Worm (Caenorhabditis elegans) whole organism, L4 larva: ENCODE results near the gene F47B8.4.
A peak's percentile ranks its signal among the peaks of the same experiment; 100 is the strongest.

Experiments used
- F10B5.3 ChIP-seq: sonication (generic microtip); optimal IDR thresholded peaks from 2 replicates; lab custom pipeline; 2016; ENCODE audit warnings: mild to moderate bottlenecking, missing genetic modification characterization, missing compliant biosample characterization
- F49E8.2 ChIP-seq: sonication (generic microtip); optimal IDR thresholded peaks from 2 replicates; lab custom pipeline; 2016; ENCODE audit warnings: missing compliant biosample characterization, mild to moderate bottlenecking, missing genetic modification characterization, borderline replicate concordance
- R02D3.7 ChIP-seq: fragments of 150-350 bp; sonication (generic microtip); optimal IDR thresholded peaks from 3 replicates; lab custom pipeline; 2014; ENCODE audit warnings: missing biosample characterization, missing genetic modification characterization
- T26A8.4 ChIP-seq: fragments of 200-800 bp; sonication (Bioruptor generic); IDR thresholded peaks from 2 replicates; pipeline ENCODE4 v1.3.6; 2022; ENCODE audit warnings: missing genetic modification characterization, missing compliant biosample characterization
- Y48G9A.11 ChIP-seq: fragments of 200-800 bp; sonication (Bioruptor generic); IDR thresholded peaks from 2 replicates; pipeline ENCODE4 v1.3.6; 2022; ENCODE audit warnings: missing genetic modification reagents, missing genetic modification characterization, missing compliant biosample characterization
- Y75B8A.6 ChIP-seq: fragments of 200-800 bp; sonication (Bioruptor generic); IDR thresholded peaks from 2 replicates; pipeline ENCODE4 v1.3.6; 2022; ENCODE audit warnings: missing genetic modification reagents, missing genetic modification characterization, missing compliant biosample characterization
- aha-1 ChIP-seq: fragments of 150-350 bp; peaks from one replicate; lab custom pipeline; 2014; ENCODE audit warnings: missing biosample characterization, missing genetic modification characterization
- attf-4 ChIP-seq: sonication (generic microtip); optimal IDR thresholded peaks from 3 replicates; lab custom pipeline; 2017; ENCODE audit warnings: missing biosample characterization, missing genetic modification characterization
- ceh-82 ChIP-seq: sonication (generic microtip); optimal IDR thresholded peaks from 2 replicates; lab custom pipeline; 2017; ENCODE audit warnings: missing biosample characterization, missing genetic modification characterization
- ctbp-1 ChIP-seq: fragments of 200-800 bp; sonication (Bioruptor generic); IDR thresholded peaks from 2 replicates; pipeline ENCODE4 v1.3.6; 2022; ENCODE audit warnings: missing genetic modification reagents, missing genetic modification characterization, missing compliant biosample characterization
- dmd-6 ChIP-seq: fragments of 200-800 bp; sonication (Bioruptor generic); IDR thresholded peaks from 2 replicates; pipeline ENCODE4 v1.3.6; 2022; ENCODE audit warnings: missing genetic modification reagents, missing genetic modification characterization, missing compliant biosample characterization
- dmd-8 ChIP-seq: fragments of 200-800 bp; sonication (Bioruptor generic); IDR thresholded peaks from 2 replicates; pipeline ENCODE4 v1.3.6; 2022; ENCODE audit warnings: missing genetic modification characterization, missing compliant biosample characterization
- dmd-9 ChIP-seq: fragments of 200-800 bp; sonication (Bioruptor generic); IDR thresholded peaks from 2 replicates; pipeline ENCODE4 v1.3.6; 2022; ENCODE audit warnings: missing genetic modification reagents, missing genetic modification characterization, missing compliant biosample characterization
- dve-1 ChIP-seq: sonication (generic microtip); optimal IDR thresholded peaks from 2 replicates; lab custom pipeline; 2017; ENCODE audit warnings: antibody characterized with exemption, mild to moderate bottlenecking, missing genetic modification characterization, missing compliant biosample characterization; ENCODE audit not compliant: insufficient read depth
- fkh-10 ChIP-seq: fragments of 150-350 bp; optimal IDR thresholded peaks from 2 replicates; lab custom pipeline; 2014; ENCODE audit warnings: missing biosample characterization, missing genetic modification reagents, missing genetic modification characterization
- gei-8 ChIP-seq: fragments of 200-800 bp; sonication (Bioruptor generic); optimal IDR thresholded peaks from 2 replicates; lab custom pipeline; 2018; ENCODE audit warnings: mild to moderate bottlenecking, missing genetic modification characterization, missing compliant biosample characterization
- hlh-30 ChIP-seq: sonication (generic microtip); optimal IDR thresholded peaks from 2 replicates; lab custom pipeline; 2017; ENCODE audit warnings: antibody characterized with exemption, mild to moderate bottlenecking, missing genetic modification characterization, missing compliant biosample characterization; ENCODE audit not compliant: insufficient read depth
- jun-1 ChIP-seq: fragments of 150-350 bp; optimal IDR thresholded peaks from 2 replicates; lab custom pipeline; 2014; ENCODE audit warnings: missing biosample characterization, missing genetic modification reagents, missing genetic modification characterization
- lim-7 ChIP-seq: fragments of 200-800 bp; sonication (Bioruptor generic); IDR thresholded peaks from 2 replicates; pipeline ENCODE4 v1.3.6; 2022; ENCODE audit warnings: missing genetic modification characterization, missing compliant biosample characterization
- lin-29 ChIP-seq: fragments of 200-800 bp; sonication (Bioruptor generic); IDR thresholded peaks from 2 replicates; pipeline ENCODE4 v1.3.6; 2022; ENCODE audit warnings: missing genetic modification reagents, missing genetic modification characterization, missing compliant biosample characterization
- lsy-2 ChIP-seq, 2 experiments: fragments of 150-350 bp in 1 of 2; sonication (generic microtip) in 1 of 2; optimal IDR thresholded peaks; 2 replicates each; lab custom pipeline; 2014 to 2017; ENCODE audit warnings: missing biosample characterization in 2 of 2, missing genetic modification characterization in 2 of 2
- madf-9 ChIP-seq: fragments of 200-800 bp; sonication (Bioruptor generic); conservative IDR thresholded peaks from 2 replicates; pipeline ENCODE4 v1.3.6; 2022; ENCODE audit warnings: missing genetic modification reagents, missing genetic modification characterization, missing compliant biosample characterization
- mdl-1 ChIP-seq, 2 experiments: fragments of 150-350 bp in 1 of 2; sonication (generic microtip) in 1 of 2; optimal IDR thresholded peaks; 2 replicates each; lab custom pipeline; 2014 to 2017; ENCODE audit warnings: missing biosample characterization in 2 of 2, missing genetic modification characterization in 2 of 2
- mep-1 ChIP-seq: fragments of 150-350 bp; sonication (generic microtip); optimal IDR thresholded peaks from 3 replicates; lab custom pipeline; 2014; ENCODE audit warnings: missing biosample characterization, missing genetic modification characterization
- mes-2 ChIP-seq: sonication (generic microtip); optimal IDR thresholded peaks from 2 replicates; lab custom pipeline; 2016; ENCODE audit warnings: missing genotype, mild to moderate bottlenecking, missing genetic modification characterization, missing compliant biosample characterization; ENCODE audit not compliant: poor library complexity, severe bottlenecking
- mxl-3 ChIP-seq: fragments of 200-800 bp; sonication (Bioruptor generic); optimal IDR thresholded peaks from 2 replicates; lab custom pipeline; 2018; ENCODE audit warnings: mild to moderate bottlenecking, missing genetic modification characterization, missing compliant biosample characterization
- nhr-102 ChIP-seq: sonication (generic microtip); optimal IDR thresholded peaks from 2 replicates; lab custom pipeline; 2016; ENCODE audit warnings: mild to moderate bottlenecking, missing genetic modification characterization, moderate library complexity, missing compliant biosample characterization
- nhr-11 ChIP-seq: fragments of 150-350 bp; optimal IDR thresholded peaks from 2 replicates; lab custom pipeline; 2014; ENCODE audit warnings: missing biosample characterization, missing genetic modification characterization
- nhr-111 ChIP-seq: fragments of 200-800 bp; sonication (Bioruptor generic); optimal IDR thresholded peaks from 2 replicates; lab custom pipeline; 2018; ENCODE audit warnings: mild to moderate bottlenecking, missing genetic modification characterization, missing compliant biosample characterization
- nhr-237 ChIP-seq: sonication (generic microtip); optimal IDR thresholded peaks from 2 replicates; lab custom pipeline; 2017; ENCODE audit warnings: missing biosample characterization, missing genetic modification characterization
- nhr-25 ChIP-seq: sonication (generic microtip); optimal IDR thresholded peaks from 2 replicates; lab custom pipeline; 2017; ENCODE audit warnings: missing genetic modification characterization, mild to moderate bottlenecking, missing compliant biosample characterization, antibody characterized with exemption, moderate library complexity, borderline replicate concordance; ENCODE audit not compliant: insufficient read depth
- nhr-48 ChIP-seq: sonication (generic microtip); optimal IDR thresholded peaks from 2 replicates; lab custom pipeline; 2016; ENCODE audit warnings: mild to moderate bottlenecking, missing genetic modification characterization, missing compliant biosample characterization
- nhr-6 ChIP-seq: fragments of 150-350 bp; optimal IDR thresholded peaks from 2 replicates; lab custom pipeline; 2014; ENCODE audit warnings: missing biosample characterization, missing genetic modification characterization
- pha-4 ChIP-seq, 2 experiments: fragments of 150-350 bp in 1 of 2; fragments of 200-800 bp in 1 of 2; sonication (Bioruptor generic) in 1 of 2; IDR thresholded peaks in 1 of 2; optimal IDR thresholded peaks in 1 of 2; 2 replicates each; pipeline versions ENCODE4 v1.3.6 to Lab custom; 2014 to 2022; ENCODE audit warnings: missing genetic modification characterization in 2 of 2, missing genetic modification reagents in 2 of 2, missing biosample characterization in 1 of 2, missing compliant biosample characterization in 1 of 2
- pqm-1 ChIP-seq: sonication (generic microtip); optimal IDR thresholded peaks from 2 replicates; lab custom pipeline; 2017; ENCODE audit warnings: missing biosample characterization, missing genetic modification characterization
- set-16 ChIP-seq: fragments of 200-800 bp; sonication (Bioruptor generic); IDR thresholded peaks from 2 replicates; pipeline ENCODE4 v1.3.6; 2022; ENCODE audit warnings: missing genetic modification reagents, missing genetic modification characterization, missing compliant biosample characterization
- snpc-1.2 ChIP-seq: fragments of 200-800 bp; sonication (Bioruptor generic); IDR thresholded peaks from 2 replicates; pipeline ENCODE4 v1.3.6; 2022; ENCODE audit warnings: missing genetic modification reagents, missing genetic modification characterization, missing compliant biosample characterization
- spr-3 ChIP-seq: fragments of 200-800 bp; sonication (Bioruptor generic); optimal IDR thresholded peaks from 2 replicates; lab custom pipeline; 2018; ENCODE audit warnings: mild to moderate bottlenecking, missing genetic modification characterization, missing compliant biosample characterization
- unc-62 ChIP-seq, 3 experiments: fragments of 150-350 bp in 1 of 3; sonication (generic microtip); optimal IDR thresholded peaks in 2 of 3; peaks in 1 of 3; 1 replicate in 1 of 3; 2 replicates in 2 of 3; lab custom pipeline; 2014 to 2017; ENCODE audit warnings: missing biosample characterization in 3 of 3, missing genetic modification characterization in 3 of 3, missing genetic modification reagents in 3 of 3, missing genotype in 1 of 3
- zip-11 ChIP-seq: fragments of 200-800 bp; sonication (Bioruptor generic); IDR thresholded peaks from 2 replicates; pipeline ENCODE4 v1.3.6; 2022; ENCODE audit warnings: missing genetic modification characterization, missing compliant biosample characterization
- zip-2 ChIP-seq: fragments of 150-350 bp; optimal IDR thresholded peaks from 2 replicates; lab custom pipeline; 2014; ENCODE audit warnings: missing biosample characterization, missing genetic modification characterization
- ztf-11 ChIP-seq: fragments of 150-350 bp; optimal IDR thresholded peaks from 2 replicates; lab custom pipeline; 2014; ENCODE audit warnings: missing biosample characterization, missing genetic modification characterization

The F47B8.4 gene

ce11 chrV:14354258-14354877, 29.9 kb upstream of the F47B8.4 start, which contains the start of gene Y49A3A.3 (continued):
- TF ChIP-seq ceh-82 (no peak), pha-4 (GFP tag; IDR thresholded peaks at IDR 0.05; lab: Robert Waterston, UW) (peak; percentile 67), pha-4 (tag; optimal IDR thresholded peaks at IDR 0.05; lab: Kevin White, UChicago) (no peak), dmd-8 (no peak), nhr-111 (GFP tag; lab: Kevin White, UChicago) (peak; percentile 28), nhr-237 (tag; lab: Kevin White, UChicago) (peak; percentile 58), nhr-6 (tag; lab: Kevin White, UChicago) (peak; percentile 56), ctbp-1 (GFP tag; lab: Robert Waterston, UW) (peak; percentile 40; the same call in 1 of the 2 replicates), F49E8.2 (tag; lab: Kevin White, UChicago) (no peak), lsy-2 (tag; optimal IDR thresholded peaks at IDR 0.05; lab: Kevin White, UChicago) (peak in 1 of 2 experiments; percentile 65), hlh-30 (tag; lab: Kevin White, UChicago) (no peak), fkh-10 (no peak), jun-1 (no peak), nhr-11 (tag; lab: Kevin White, UChicago) (no peak), T26A8.4 (GFP tag; lab: Robert Waterston, UW) (peak; percentile 86), R02D3.7 (no peak), nhr-25 (peak; percentile 59)
- TF ChIP-seq, all 104 proteins: peak for 46

DNA sequence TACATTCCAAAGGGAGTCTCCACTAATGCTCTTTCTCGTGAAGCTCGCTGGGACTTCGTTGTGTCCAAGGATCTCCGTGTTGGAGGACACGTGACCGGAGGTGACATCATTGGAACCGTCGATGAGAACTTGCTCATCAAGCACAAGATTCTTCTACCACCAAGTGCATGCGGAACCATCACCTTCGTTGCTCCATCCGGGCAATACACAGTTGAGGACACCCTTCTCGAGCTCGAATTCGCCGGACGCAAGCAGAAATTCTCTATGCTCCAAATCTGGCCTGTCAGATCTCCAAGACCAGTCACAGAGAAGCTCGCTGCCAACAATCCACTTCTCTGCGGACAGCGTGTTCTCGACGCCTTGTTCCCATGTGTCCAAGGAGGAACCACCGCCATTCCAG, 27.6 kb upstream of the F47B8.4 start:
- TF ChIP-seq mxl-3: peak; percentile 5
- peak; percentile 81 for TF ChIP-seq aha-1 (tag; lab: Kevin White, UChicago)
- peak; percentile 56 for TF ChIP-seq set-16 (GFP tag; lab: Robert Waterston, UW)
- no peak for TF ChIP-seq mep-1
- TF ChIP-seq, all 104 proteins: peak for 3

DNA sequence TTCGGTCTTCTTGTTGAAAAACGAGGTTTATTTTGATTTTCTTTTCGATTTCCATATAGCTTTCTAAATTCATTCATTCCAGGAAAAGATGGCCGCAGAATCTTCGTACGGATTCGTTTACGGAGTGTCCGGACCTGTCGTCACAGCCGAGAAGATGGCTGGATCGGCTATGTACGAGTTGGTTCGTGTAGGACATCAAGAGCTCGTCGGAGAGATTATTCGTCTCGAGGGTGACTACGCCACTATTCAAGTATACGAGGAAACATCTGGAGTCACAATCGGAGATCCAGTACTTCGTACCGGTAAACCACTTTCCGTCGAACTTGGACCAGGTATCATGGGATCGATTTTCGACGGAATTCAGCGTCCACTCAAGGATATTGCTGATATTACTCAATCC, 27.2 kb upstream of the F47B8.4 start, which contains the start of gene vha-13:
vha-13 (plus strand) TSS at position 81 of the 400 bp plus-strand sequence.
- no peak for TF ChIP-seq F10B5.3 (tag; lab: Kevin White, UChicago)
- TF ChIP-seq unc-62 (GFP tag; optimal IDR thresholded peaks at IDR 0.05 in 1 of 2; lab: Kevin White, UChicago): peak in 1 of 2 experiments; percentile 72
- TF ChIP-seq unc-62 (tag; optimal IDR thresholded peaks at IDR 0.05; lab: Kevin White, UChicago): no peak

ce11 chrV:14350949-14351348, 26.5 kb upstream of the F47B8.4 start:
- peak; percentile 81 for TF ChIP-seq pqm-1 (tag; lab: Kevin White, UChicago)
- TF ChIP-seq hlh-30 (tag; lab: Kevin White, UChicago): peak; percentile 67
- TF ChIP-seq mdl-1 (tag; optimal IDR thresholded peaks at IDR 0.05; lab: Kevin White, UChicago): peak; percentile 23 to 70
- TF ChIP-seq dmd-9 (GFP tag; lab: Robert Waterston, UW): peak; percentile 63; the same call in 1 of the 2 replicates
- no peak for TF ChIP-seq snpc-1.2 (GFP tag; lab: Robert Waterston, UW)
- no peak for TF ChIP-seq F10B5.3 (tag; lab: Kevin White, UChicago)
- TF ChIP-seq nhr-11 (tag; lab: Kevin White, UChicago): peak; percentile 84
- TF ChIP-seq nhr-48: peak; percentile 46
- TF ChIP-seq spr-3 (GFP tag; lab: Kevin White, UChicago): no peak
- peak; percentile 56 for TF ChIP-seq dve-1 (tag; lab: Kevin White, UChicago)
- TF ChIP-seq lin-29 (GFP tag; lab: Robert Waterston, UW): 0 out of 2 replicates have a peak, but pooled peaks have one; percentile 24
- TF ChIP-seq dmd-8: no peak
- TF ChIP-seq nhr-102: peak; percentile 11
- peak; percentile 99 for TF ChIP-seq aha-1 (tag; lab: Kevin White, UChicago)
- TF ChIP-seq ztf-11 (tag; lab: Kevin White, UChicago): no peak
- no peak for TF ChIP-seq R02D3.7
- TF ChIP-seq zip-2: no peak
- peak; percentile 62; the same call in 1 of the 2 replicates for TF ChIP-seq ctbp-1 (GFP tag; lab: Robert Waterston, UW)
- no peak for TF ChIP-seq Y75B8A.6 (GFP tag; lab: Robert Waterston, UW)
- TF ChIP-seq gei-8: no peak
- 0 out of 2 replicates have a peak, but pooled peaks have one; percentile 40 for TF ChIP-seq lim-7 (GFP tag; lab: Robert Waterston, UW)
- TF ChIP-seq madf-9 (GFP tag; lab: Robert Waterston, UW): 0 out of 2 replicates have a peak, but pooled peaks have one; percentile 38
- peak; percentile 4 for TF ChIP-seq nhr-25
- TF ChIP-seq mes-2: peak; percentile 84
- no peak for TF ChIP-seq zip-11 (GFP tag; lab: Robert Waterston, UW)
- no peak for TF ChIP-seq attf-4 (tag; lab: Kevin White, UChicago)
- peak; percentile 88 for TF ChIP-seq dmd-6 (GFP tag; lab: Robert Waterston, UW)
- no peak for TF ChIP-seq Y48G9A.11
